Worm (Caenorhabditis elegans) whole organism, mixed stage, embryonic: ENCODE measurements around the gene ugt-21.

Experiments used
- M03D4.4 ChIP-seq: sonication (generic microtip); optimal IDR thresholded peaks from 2 replicates; lab custom pipeline; 2017; ENCODE audit warnings: mild to moderate bottlenecking, missing genetic modification characterization, missing compliant biosample characterization
- bed-3 ChIP-seq: fragments of 200-800 bp; sonication (Bioruptor generic); optimal IDR thresholded peaks from 3 replicates; lab custom pipeline; 2018; ENCODE audit warnings: mild to moderate bottlenecking, missing genetic modification characterization, moderate library complexity, missing compliant biosample characterization
- elt-1 ChIP-seq: sonication (generic microtip); optimal IDR thresholded peaks from 2 replicates; lab custom pipeline; 2017; ENCODE audit warnings: missing genetic modification characterization, mild to moderate bottlenecking, missing compliant biosample characterization, antibody characterized with exemption, moderate library complexity, borderline replicate concordance; ENCODE audit not compliant: insufficient read depth
- ham-2 ChIP-seq: fragments of 200-800 bp; sonication (Bioruptor generic); optimal IDR thresholded peaks from 2 replicates; lab custom pipeline; 2018; ENCODE audit warnings: mild to moderate bottlenecking, missing genetic modification characterization, missing compliant biosample characterization
- nhr-237 ChIP-seq: fragments of 150-350 bp; optimal IDR thresholded peaks from 2 replicates; lab custom pipeline; 2014; ENCODE audit warnings: missing biosample characterization, missing genetic modification characterization

ce11 chrIV:9537500-9537899 lies 37.4 kb downstream of the ugt-21 start:
- TF ChIP-seq elt-1 (tag; lab: Kevin White, UChicago) (no peak), bed-3 (no peak), M03D4.4 (tag; lab: Kevin White, UChicago) (no peak), ham-2 (GFP tag; lab: Kevin White, UChicago) (no peak), nhr-237 (tag; lab: Kevin White, UChicago) (no peak)
